Worm (Caenorhabditis elegans): ENCODE measurements around the gene paic-1.

The paic-1 gene

DNA sequence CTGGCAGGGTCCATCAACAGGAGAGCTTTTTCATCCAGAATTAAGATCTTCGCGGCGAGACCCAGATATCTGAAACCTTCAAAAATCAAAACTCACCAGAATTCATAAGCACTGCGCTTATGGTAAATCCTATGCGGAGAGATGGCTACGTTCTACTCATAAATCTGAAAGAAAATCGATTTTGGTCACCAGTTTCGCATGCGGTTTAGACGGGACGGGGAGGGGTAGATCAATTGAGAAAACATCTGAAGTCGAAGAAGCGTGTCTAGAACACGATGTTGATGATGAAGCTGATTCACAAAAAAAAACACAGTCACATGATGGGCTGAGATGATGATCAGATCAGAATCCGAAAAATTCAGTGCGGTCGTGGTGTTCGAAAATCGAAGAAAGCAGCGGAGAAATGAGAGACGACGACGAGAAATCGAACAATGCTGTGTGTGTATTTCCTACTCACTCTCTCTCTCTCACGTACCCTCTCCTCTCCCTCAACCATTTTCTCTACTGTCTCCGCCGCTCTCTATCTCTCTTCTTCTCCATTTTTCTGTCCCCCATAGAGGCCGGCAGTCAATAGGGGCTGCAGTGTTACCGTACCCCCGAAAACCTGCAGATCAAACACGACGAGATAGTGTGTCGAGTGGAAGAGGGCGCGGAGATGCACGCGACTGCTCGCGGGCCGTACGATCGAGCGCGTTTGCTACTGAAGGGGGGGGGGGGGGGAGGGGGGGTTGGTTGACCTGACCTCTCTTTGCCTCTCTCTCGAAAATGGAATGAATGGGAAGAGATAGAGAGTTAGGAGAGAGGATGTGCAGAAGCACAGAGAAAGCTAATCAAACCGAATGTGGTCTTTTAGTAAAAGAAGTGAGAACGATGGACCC is 4.2 kb upstream of the paic-1 start, which contains the start of gene ntl-2 (continued):
- TF ChIP-seq ceh-2 (tag; optimal IDR thresholded peaks at IDR 0.05) (no peak), ceh-14 (tag; optimal IDR thresholded peaks at IDR 0.05) (peak; percentile 60), ceh-6 (GFP tag; optimal IDR thresholded peaks at IDR 0.05) (peak; percentile 68), pag-3 (tag; optimal IDR thresholded peaks at IDR 0.05; ENCODE audit: borderline replicate concordance) (no peak), K02D7.2 (tag; optimal IDR thresholded peaks at IDR 0.05) (peak; percentile 30), rnt-1 (tag; optimal IDR thresholded peaks at IDR 0.05) (peak; percentile 77), ttx-3 (tag; optimal IDR thresholded peaks at IDR 0.05) (no peak), hlh-8 (tag; optimal IDR thresholded peaks at IDR 0.05) (no peak), npax-4 (tag; optimal IDR thresholded peaks at IDR 0.05) (no peak), gmeb-2 (tag; optimal IDR thresholded peaks at IDR 0.05) (peak; percentile 62), tbx-7 (tag; optimal IDR thresholded peaks at IDR 0.05) (no peak), unc-42 (tag; optimal IDR thresholded peaks at IDR 0.05) (peak; percentile 0), madf-2 (tag; optimal IDR thresholded peaks at IDR 0.05) (peak; percentile 88), nfya-1 (tag; optimal IDR thresholded peaks at IDR 0.05) (peak; percentile 99), ref-2 (tag; optimal IDR thresholded peaks at IDR 0.05) (peak; percentile 51), C38D4.7 (GFP tag; optimal IDR thresholded peaks at IDR 0.05) (peak; percentile 57), ztf-16 (tag; optimal IDR thresholded peaks at IDR 0.05) (peak; percentile 64), T23F11.4 (GFP tag; optimal IDR thresholded peaks at IDR 0.05) (peak; percentile 86), unc-86 (tag; optimal IDR thresholded peaks at IDR 0.05) (peak; percentile 47), mec-3 (tag; optimal IDR thresholded peaks at IDR 0.05; ENCODE audit: borderline replicate concordance) (no peak), pax-1 (tag; optimal IDR thresholded peaks at IDR 0.05) (peak; percentile 67), hlh-13 (GFP tag; optimal IDR thresholded peaks at IDR 0.05) (peak; percentile 52), ahr-1 (tag; optimal IDR thresholded peaks at IDR 0.05) (no peak), odd-2 (tag; optimal IDR thresholded peaks at IDR 0.05) (no peak), F13H6.1 (tag; optimal IDR thresholded peaks at IDR 0.05) (peak; percentile 20), ceh-45 (GFP tag; IDR thresholded peaks at IDR 0.05) (no peak), pqm-1 (tag; optimal IDR thresholded peaks at IDR 0.05) (no peak), fkh-10 (GFP tag; optimal IDR thresholded peaks at IDR 0.05) (no peak), pha-2 (tag; optimal IDR thresholded peaks at IDR 0.05) (peak; percentile 84), hlh-6 (tag; optimal IDR thresholded peaks at IDR 0.05) (no peak), lim-6 (tag; optimal IDR thresholded peaks at IDR 0.05) (no peak), ceh-31 (tag; optimal IDR thresholded peaks at IDR 0.05) (peak; percentile 86), K09A11.1 (tag; optimal IDR thresholded peaks at IDR 0.05; ENCODE audit: insufficient read depth) (no peak), ceh-19 (GFP tag; optimal IDR thresholded peaks at IDR 0.05) (peak; percentile 87), sdc-2 (tag; optimal IDR thresholded peaks at IDR 0.05) (peak; percentile 62), ceh-18 (tag; optimal IDR thresholded peaks at IDR 0.05) (peak; percentile 90), elt-2 (tag; optimal IDR thresholded peaks at IDR 0.05) (peak; percentile 93), nhr-232 (tag; optimal IDR thresholded peaks at IDR 0.05) (no peak), sox-4 (tag; optimal IDR thresholded peaks at IDR 0.05) (peak; percentile 52), ceh-9 (tag; optimal IDR thresholded peaks at IDR 0.05) (no peak), Y22D7AL.16 (tag; optimal IDR thresholded peaks at IDR 0.05) (peak; percentile 43), zip-5 (tag; optimal IDR thresholded peaks at IDR 0.05) (no peak), ama-1 (optimal IDR thresholded peaks at IDR 0.05) (no peak), tbx-2 (tag; optimal IDR thresholded peaks at IDR 0.05) (peak; percentile 88), nhr-11 (tag; optimal IDR thresholded peaks at IDR 0.05) (no peak), sox-2 (GFP tag; IDR thresholded peaks at IDR 0.05) (peak; percentile 54; the same call in 1 of the 2 replicates), fkh-6 (tag; optimal IDR thresholded peaks at IDR 0.05) (peak; percentile 75), ceh-30 (tag; optimal IDR thresholded peaks at IDR 0.05) (peak; percentile 66), lin-11 (tag; optimal IDR thresholded peaks at IDR 0.05) (peak; percentile 41)
